Fruit fly (Drosophila melanogaster) whole organism, embryonic: Measurements from ENCODE around the gene CG2931.
A peak's percentile ranks its signal among the peaks of the same experiment; 100 is the strongest.

Experiments used
- B-H2 ChIP-seq: fragments of 200-800 bp; sonication (Bioruptor generic); optimal IDR thresholded peaks from 2 replicates; lab custom pipeline; 2018; ENCODE audit warnings: missing biosample characterization, mild to moderate bottlenecking, missing genetic modification characterization
- Blimp-1 ChIP-seq: fragments of 200-800 bp; sonication (Bioruptor generic); optimal IDR thresholded peaks from 3 replicates; lab custom pipeline; 2018; ENCODE audit warnings: missing biosample characterization, missing genetic modification characterization, mild to moderate bottlenecking, moderate library complexity, missing genetic modification reagents
- CG10462 ChIP-seq: fragments of 200-800 bp; sonication (Bioruptor generic); optimal IDR thresholded peaks from 2 replicates; lab custom pipeline; 2016; ENCODE audit warnings: missing biosample characterization, missing genetic modification characterization
- CG15514 ChIP-seq: fragments of 200-800 bp; sonication (Bioruptor generic); optimal IDR thresholded peaks from 3 replicates; lab custom pipeline; 2017; ENCODE audit warnings: missing biosample characterization, missing genetic modification characterization, mild to moderate bottlenecking, moderate library complexity, missing genetic modification reagents
- CG15601 ChIP-seq: fragments of 200-800 bp; sonication (Bioruptor generic); optimal IDR thresholded peaks from 3 replicates; lab custom pipeline; 2019; ENCODE audit warnings: missing biosample characterization, mild to moderate bottlenecking, missing genetic modification characterization, moderate library complexity
- CG17186 ChIP-seq: fragments of 200-800 bp; sonication (Bioruptor generic); optimal IDR thresholded peaks from 3 replicates; lab custom pipeline; 2017; ENCODE audit warnings: missing biosample characterization, missing genetic modification reagents, missing genetic modification characterization
- CG17359 ChIP-seq: fragments of 200-800 bp; sonication (Bioruptor generic); optimal IDR thresholded peaks from 3 replicates; lab custom pipeline; 2018; ENCODE audit warnings: missing biosample characterization, mild to moderate bottlenecking, missing genetic modification characterization, moderate library complexity
- CG17385 ChIP-seq: fragments of 200-800 bp; sonication (Bioruptor generic); optimal IDR thresholded peaks from 3 replicates; lab custom pipeline; 2018; ENCODE audit warnings: missing biosample characterization, mild to moderate bottlenecking, missing genetic modification characterization
- CG17568 ChIP-seq: fragments of 200-800 bp; sonication (Bioruptor generic); optimal IDR thresholded peaks from 2 replicates; lab custom pipeline; 2018; ENCODE audit warnings: missing biosample characterization, mild to moderate bottlenecking, missing genetic modification characterization, moderate library complexity
- CG17912 ChIP-seq: fragments of 200-800 bp; sonication (Bioruptor generic); optimal IDR thresholded peaks from 2 replicates; lab custom pipeline; 2018; ENCODE audit warnings: missing biosample characterization, mild to moderate bottlenecking, missing genetic modification characterization
- CG18476 ChIP-seq: fragments of 200-800 bp; sonication (Bioruptor generic); optimal IDR thresholded peaks from 2 replicates; lab custom pipeline; 2016; ENCODE audit warnings: missing biosample characterization, mild to moderate bottlenecking, missing genetic modification characterization
- CG2129 ChIP-seq: fragments of 200-800 bp; sonication (Bioruptor generic); IDR thresholded peaks from 2 replicates; pipeline ENCODE4 v1.3.6; 2022; ENCODE audit warnings: missing biosample characterization, missing genetic modification characterization; ENCODE audit not compliant: partially characterized antibody
- CG2875 ChIP-seq: fragments of 200-800 bp; sonication (Bioruptor generic); optimal IDR thresholded peaks from 2 replicates; lab custom pipeline; 2017; ENCODE audit warnings: missing biosample characterization, mild to moderate bottlenecking, missing genetic modification characterization, missing genetic modification reagents
- CG3065 ChIP-seq: fragments of 200-800 bp; sonication (Bioruptor generic); optimal IDR thresholded peaks from 2 replicates; lab custom pipeline; 2016; ENCODE audit warnings: missing biosample characterization, missing genetic modification characterization
- CG32532 ChIP-seq: fragments of 200-800 bp; sonication (Bioruptor generic); IDR thresholded peaks from 2 replicates; pipeline ENCODE4 v1.3.6; 2022; ENCODE audit warnings: missing biosample characterization, missing genetic modification characterization
- CG5180 ChIP-seq: fragments of 200-800 bp; sonication (Bioruptor generic); optimal IDR thresholded peaks from 3 replicates; lab custom pipeline; 2017; ENCODE audit warnings: missing biosample characterization, missing genetic modification characterization, mild to moderate bottlenecking, moderate library complexity, missing genetic modification reagents
- CG6254 ChIP-seq: fragments of 200-800 bp; sonication (Bioruptor generic); optimal IDR thresholded peaks from 3 replicates; lab custom pipeline; 2017; ENCODE audit warnings: mild to moderate bottlenecking, missing biosample characterization, missing genetic modification reagents, missing genetic modification characterization
- CG8924 ChIP-seq: fragments of 200-800 bp; optimal IDR thresholded peaks from 3 replicates; lab custom pipeline; 2019; ENCODE audit warnings: missing biosample characterization, mild to moderate bottlenecking, missing genetic modification characterization, moderate library complexity
- Camta ChIP-seq: fragments of 200-800 bp; sonication (Bioruptor generic); optimal IDR thresholded peaks from 2 replicates; lab custom pipeline; 2016; ENCODE audit warnings: missing biosample characterization, missing genetic modification characterization
- Chrac-16 ChIP-seq: fragments of 200-800 bp; sonication (Bioruptor generic); optimal IDR thresholded peaks from 3 replicates; lab custom pipeline; 2016; ENCODE audit warnings: missing biosample characterization, missing genetic modification characterization
- Drgx ChIP-seq: fragments of 200-800 bp; sonication (Bioruptor generic); IDR thresholded peaks from 2 replicates; pipeline ENCODE4 v1.3.6; 2022; ENCODE audit warnings: missing biosample characterization, missing genetic modification characterization
- Fer1 ChIP-seq: fragments of 200-800 bp; sonication (Bioruptor generic); optimal IDR thresholded peaks from 2 replicates; lab custom pipeline; 2017; ENCODE audit warnings: missing biosample characterization, mild to moderate bottlenecking, missing genetic modification characterization
- Fer3 ChIP-seq: fragments of 200-800 bp; sonication (Bioruptor generic); optimal IDR thresholded peaks from 2 replicates; lab custom pipeline; 2018; ENCODE audit warnings: missing biosample characterization, mild to moderate bottlenecking, missing genetic modification characterization, moderate library complexity
- Hey ChIP-seq: fragments of 200-800 bp; sonication (Bioruptor generic); optimal IDR thresholded peaks from 3 replicates; lab custom pipeline; 2018; ENCODE audit warnings: missing biosample characterization, mild to moderate bottlenecking, missing genetic modification characterization
- Myb ChIP-seq: fragments of 200-800 bp; sonication (Bioruptor generic); optimal IDR thresholded peaks from 2 replicates; lab custom pipeline; 2016; ENCODE audit warnings: missing biosample characterization, missing genetic modification characterization
- Opbp ChIP-seq: fragments of 200-800 bp; sonication (Bioruptor generic); IDR thresholded peaks from 3 replicates; pipeline ENCODE4 v1.3.6; 2022; ENCODE audit warnings: missing biosample characterization, missing genetic modification characterization; ENCODE audit not compliant: partially characterized antibody
- Vsx1 ChIP-seq: fragments of 200-800 bp; sonication (Bioruptor generic); optimal IDR thresholded peaks from 2 replicates; lab custom pipeline; 2017; ENCODE audit warnings: missing biosample characterization, mild to moderate bottlenecking, missing genetic modification characterization, missing genetic modification reagents
- az2 ChIP-seq: fragments of 200-800 bp; sonication (Bioruptor generic); optimal IDR thresholded peaks from 3 replicates; lab custom pipeline; 2016; ENCODE audit warnings: missing biosample characterization, missing genetic modification characterization
- bsh ChIP-seq, 2 experiments: fragments of 200-800 bp; sonication (Bioruptor generic); optimal IDR thresholded peaks; 2 replicates each; lab custom pipeline; 2017 to 2018; ENCODE audit warnings: mild to moderate bottlenecking in 2 of 2, missing biosample characterization in 2 of 2, missing genetic modification characterization in 2 of 2, moderate library complexity in 1 of 2
- btn ChIP-seq: fragments of 200-800 bp; sonication (Bioruptor generic); optimal IDR thresholded peaks from 2 replicates; lab custom pipeline; 2016; ENCODE audit warnings: missing biosample characterization, missing genetic modification characterization
- cad ChIP-seq: fragments of >200 bp; optimal IDR thresholded peaks from 2 replicates; lab custom pipeline; 2017; ENCODE audit warnings: missing biosample characterization, missing genetic modification characterization
- chif ChIP-seq, 2 experiments: fragments of 200-800 bp; sonication (Bioruptor generic); optimal IDR thresholded peaks; 3 replicates each; lab custom pipeline; 2016; ENCODE audit warnings: missing biosample characterization in 2 of 2, missing genetic modification characterization in 2 of 2
- crc ChIP-seq: fragments of 200-800 bp; sonication (Bioruptor generic); optimal IDR thresholded peaks from 2 replicates; lab custom pipeline; 2016; ENCODE audit warnings: missing biosample characterization, missing genetic modification characterization
- crp ChIP-seq, 2 experiments: fragments of 200-800 bp; sonication (Bioruptor generic); optimal IDR thresholded peaks; 2 replicates in 1 of 2; 3 replicates in 1 of 2; lab custom pipeline; 2017; ENCODE audit warnings: missing biosample characterization in 2 of 2, missing genetic modification characterization in 2 of 2, mild to moderate bottlenecking in 1 of 2, moderate library complexity in 1 of 2
- dpn ChIP-seq, 2 experiments: fragments of 200-800 bp; sonication (Bioruptor generic); optimal IDR thresholded peaks; 3 replicates each; lab custom pipeline; 2016; ENCODE audit warnings: missing biosample characterization in 2 of 2, missing genetic modification characterization in 2 of 2
- ems ChIP-seq: fragments of 200-800 bp; sonication (Bioruptor generic); optimal IDR thresholded peaks from 3 replicates; lab custom pipeline; 2016; ENCODE audit warnings: missing biosample characterization, missing genetic modification characterization
- ftz-f1 ChIP-seq: fragments of 200-800 bp; sonication (Bioruptor generic); optimal IDR thresholded peaks from 2 replicates; lab custom pipeline; 2016; ENCODE audit warnings: missing biosample characterization, missing genetic modification characterization
- fu2 ChIP-seq: fragments of 200-800 bp; sonication (Bioruptor generic); optimal IDR thresholded peaks from 2 replicates; lab custom pipeline; 2016; ENCODE audit warnings: missing biosample characterization, missing genetic modification characterization
- ind ChIP-seq: fragments of 200-800 bp; sonication (Bioruptor generic); optimal IDR thresholded peaks from 3 replicates; lab custom pipeline; 2016; ENCODE audit warnings: missing biosample characterization, missing genetic modification characterization
- jigr1 ChIP-seq: fragments of 200-800 bp; sonication (Bioruptor generic); IDR thresholded peaks from 3 replicates; pipeline ENCODE4 v1.3.6; 2022; ENCODE audit warnings: missing biosample characterization, missing genetic modification characterization
- nau ChIP-seq: fragments of 200-800 bp; sonication (Bioruptor generic); optimal IDR thresholded peaks from 3 replicates; lab custom pipeline; 2017; ENCODE audit warnings: missing biosample characterization, mild to moderate bottlenecking, missing genetic modification characterization, missing genetic modification reagents
- nerfin-2 ChIP-seq: fragments of 200-800 bp; sonication (Bioruptor generic); IDR thresholded peaks from 2 replicates; pipeline ENCODE4 v1.3.6; 2022; ENCODE audit warnings: missing biosample characterization, missing genetic modification characterization; ENCODE audit not compliant: partially characterized antibody
- ranshi ChIP-seq: fragments of 200-800 bp; sonication (Bioruptor generic); IDR thresholded peaks from 2 replicates; pipeline ENCODE4 v1.3.6; 2022; ENCODE audit warnings: missing biosample characterization, missing genetic modification characterization
- sens ChIP-seq: fragments of 200-800 bp; sonication (Bioruptor generic); peaks from one replicate; lab custom pipeline; 2016; ENCODE audit warnings: missing biosample characterization, missing genetic modification characterization
- sna ChIP-seq: fragments of 200-800 bp; sonication (Bioruptor generic); IDR thresholded peaks from 2 replicates; pipeline ENCODE4 v1.3.6; 2022; ENCODE audit warnings: missing biosample characterization, missing genetic modification characterization; ENCODE audit not compliant: partially characterized antibody
- stc ChIP-seq: fragments of 200-800 bp; sonication (Bioruptor generic); IDR thresholded peaks from 2 replicates; pipeline ENCODE4 v1.3.6; 2022; ENCODE audit warnings: missing biosample characterization, missing genetic modification characterization
- tll ChIP-seq, 2 experiments: fragments of 200-800 bp in 1 of 2; fragments of >200 bp in 1 of 2; sonication (Bioruptor generic) in 1 of 2; optimal IDR thresholded peaks; 2 replicates each; lab custom pipeline; 2017 to 2019; ENCODE audit warnings: missing biosample characterization in 2 of 2, missing genetic modification characterization in 2 of 2, mild to moderate bottlenecking in 1 of 2, moderate library complexity in 1 of 2
- vvl ChIP-seq: fragments of 200-800 bp; sonication (Bioruptor generic); IDR thresholded peaks from 2 replicates; pipeline ENCODE4 v1.3.6; 2022; ENCODE audit warnings: missing biosample characterization, missing genetic modification characterization
- wor ChIP-seq: fragments of 200-800 bp; sonication (Bioruptor generic); IDR thresholded peaks from 2 replicates; pipeline ENCODE4 v1.3.6; 2022; ENCODE audit warnings: missing biosample characterization, missing genetic modification characterization

Gene CG2931

DNA sequence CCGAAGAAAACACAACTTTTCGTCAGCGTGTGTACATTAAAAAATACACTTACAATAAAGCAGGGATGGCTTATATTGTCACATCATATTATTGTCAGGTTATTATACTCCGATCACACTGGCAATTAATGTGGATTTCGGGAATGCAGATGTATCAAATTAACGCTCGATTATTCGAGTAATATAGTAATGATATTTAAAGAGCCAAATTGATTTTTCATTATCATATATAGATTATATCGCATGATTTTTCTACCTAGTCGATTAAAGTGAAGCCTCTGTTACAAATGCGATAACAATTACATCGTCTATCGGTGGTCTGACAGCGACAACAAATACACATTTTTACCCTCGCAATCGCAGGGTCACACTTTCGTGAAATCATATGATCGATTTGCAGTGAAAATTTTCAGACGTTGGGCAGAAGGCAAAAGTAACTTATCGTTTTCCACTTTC is 23.0 kb upstream of the CG2931 start, which contains the start of the genes noi and Vha26 (continued):
- TF ChIP-seq Chrac-16 (GFP tag; lab: Kevin White, UChicago): no peak
- TF ChIP-seq CG6254 (GFP tag; lab: Kevin White, UChicago): no peak
- no peak for TF ChIP-seq btn (GFP tag; lab: Kevin White, UChicago)
- TF ChIP-seq ind (GFP tag; lab: Kevin White, UChicago): peak; percentile 38
- no peak for TF ChIP-seq fu2
- TF ChIP-seq vvl (GFP tag; lab: Robert Waterston, UW): peak; percentile 18; the same call in 1 of the 2 replicates
- TF ChIP-seq Myb (GFP tag; lab: Kevin White, UChicago): peak; percentile 63
- no peak for TF ChIP-seq CG3065 (GFP tag; lab: Kevin White, UChicago)
- peak in 1 of 2 experiments; percentile 30 for TF ChIP-seq bsh (GFP tag; optimal IDR thresholded peaks at IDR 0.05; lab: Kevin White, UChicago)
- TF ChIP-seq Drgx (GFP tag; lab: Robert Waterston, UW): no peak
- TF ChIP-seq B-H2: no peak
- peak; percentile 37; the same call in 1 of the 2 replicates for TF ChIP-seq sna
- TF ChIP-seq CG17359 (tag; lab: Kevin White, UChicago): peak; percentile 25
- peak; percentile 1 for TF ChIP-seq Fer1 (GFP tag; lab: Kevin White, UChicago)
- peak in 1 of 2 experiments; percentile 33 for TF ChIP-seq tll (GFP tag; optimal IDR thresholded peaks at IDR 0.05; lab: Kevin White, UChicago)
- peak; percentile 16 to 21 for TF ChIP-seq dpn (GFP tag; optimal IDR thresholded peaks at IDR 0.05; lab: Kevin White, UChicago)
- TF ChIP-seq Vsx1 (GFP tag; lab: Kevin White, UChicago): no peak
- no peak for TF ChIP-seq chif (GFP tag; optimal IDR thresholded peaks at IDR 0.05; lab: Kevin White, UChicago)
- TF ChIP-seq Hey (tag; lab: Kevin White, UChicago): no peak
- no peak for TF ChIP-seq jigr1
- TF ChIP-seq CG17186 (GFP tag; lab: Kevin White, UChicago): peak; percentile 78
- TF ChIP-seq crc (GFP tag; lab: Kevin White, UChicago): no peak
- no peak for TF ChIP-seq wor (GFP tag; lab: Robert Waterston, UW)
- no peak for TF ChIP-seq CG17568 (GFP tag; lab: Kevin White, UChicago)
- no peak for TF ChIP-seq CG5180 (GFP tag; lab: Kevin White, UChicago)
- TF ChIP-seq nau (GFP tag; lab: Kevin White, UChicago): no peak
- no peak; the same call in 2 of the 3 replicates for TF ChIP-seq Opbp (GFP tag; lab: Robert Waterston, UW)
- TF ChIP-seq stc (GFP tag; lab: Robert Waterston, UW): no peak
- TF ChIP-seq CG10462: no peak
- TF ChIP-seq CG15601 (tag; lab: Kevin White, UChicago): peak; percentile 68
- TF ChIP-seq az2 (GFP tag; lab: Kevin White, UChicago): peak; percentile 3
- TF ChIP-seq CG2129 (GFP tag; lab: Robert Waterston, UW): peak; percentile 51
- TF ChIP-seq CG18476: peak; percentile 58
- peak; percentile 64; the same call in 1 of the 2 replicates for TF ChIP-seq CG32532 (GFP tag; lab: Robert Waterston, UW)
- peak; percentile 12 for TF ChIP-seq CG2875
- peak in 1 of 2 experiments; percentile 87 for TF ChIP-seq crp (GFP tag; optimal IDR thresholded peaks at IDR 0.05; lab: Kevin White, UChicago)
- TF ChIP-seq CG8924 (tag; lab: Kevin White, UChicago): no peak
- TF ChIP-seq CG15514 (GFP tag; lab: Kevin White, UChicago): peak; percentile 73
- no peak for TF ChIP-seq ems
- no peak for TF ChIP-seq CG17385 (GFP tag; lab: Kevin White, UChicago)
- TF ChIP-seq cad (GFP tag; lab: Kevin White, UChicago): no peak
- peak; percentile 30; the same call in 1 of the 2 replicates for TF ChIP-seq nerfin-2 (GFP tag; lab: Robert Waterston, UW)
- TF ChIP-seq Fer3 (tag; lab: Kevin White, UChicago): peak; percentile 19
- TF ChIP-seq sens (GFP tag; lab: Kevin White, UChicago): peak; percentile 91
- no peak for TF ChIP-seq ranshi
- no peak for TF ChIP-seq Camta (GFP tag; lab: Kevin White, UChicago)
- no peak for TF ChIP-seq Blimp-1 (GFP tag; lab: Kevin White, UChicago)
- TF ChIP-seq CG17912 (GFP tag; lab: Kevin White, UChicago): no peak
- TF ChIP-seq ftz-f1: peak; percentile 12
